Fruit fly (Drosophila melanogaster) whole organism, wandering third instar larva: ENCODE results near the gene hdm.

ENCODE experiments used
- Abd-B ChIP-seq: fragments of >200 bp; optimal IDR thresholded peaks from 2 replicates; lab custom pipeline; 2017; ENCODE audit warnings: missing biosample characterization, missing genetic modification characterization
- CG32264 ChIP-seq: fragments of 200-800 bp; sonication (Bioruptor generic); optimal IDR thresholded peaks from 2 replicates; lab custom pipeline; 2016; ENCODE audit warnings: missing biosample characterization, missing genetic modification characterization
- CG9705 ChIP-seq: fragments of 200-800 bp; sonication (Bioruptor generic); optimal IDR thresholded peaks from 2 replicates; lab custom pipeline; 2018; ENCODE audit warnings: missing biosample characterization, mild to moderate bottlenecking, missing genetic modification characterization
- CrebA ChIP-seq: fragments of 200-800 bp; sonication (Bioruptor generic); optimal IDR thresholded peaks from 2 replicates; lab custom pipeline; 2016; ENCODE audit warnings: missing biosample characterization, mild to moderate bottlenecking, missing genetic modification characterization, borderline replicate concordance
- Dif ChIP-seq: fragments of 200-275, 200-300 bp; sonication (Bioruptor generic); optimal IDR thresholded peaks from 2 replicates; lab custom pipeline; 2018; ENCODE audit warnings: missing biosample characterization, missing genetic modification characterization; ENCODE audit not compliant: partially characterized antibody
- GATAd ChIP-seq: sonication (Bioruptor generic); optimal IDR thresholded peaks from 2 replicates; lab custom pipeline; 2016; ENCODE audit warnings: missing biosample characterization, missing genetic modification characterization
- HLH106 ChIP-seq: fragments of 200-800 bp; optimal IDR thresholded peaks from 3 replicates; lab custom pipeline; 2019; ENCODE audit warnings: missing biosample characterization, mild to moderate bottlenecking, missing genetic modification characterization, moderate library complexity
- Hnf4 ChIP-seq: fragments of 200-800 bp; sonication (Bioruptor generic); optimal IDR thresholded peaks from 2 replicates; lab custom pipeline; 2016; ENCODE audit warnings: missing biosample characterization, mild to moderate bottlenecking, missing genetic modification characterization
- Hr78 ChIP-seq: fragments of >200 bp; optimal IDR thresholded peaks from 2 replicates; lab custom pipeline; 2017; ENCODE audit warnings: missing biosample characterization, missing genetic modification characterization
- Hr83 ChIP-seq: fragments of 200-300 bp; sonication (Bioruptor generic); optimal IDR thresholded peaks from 2 replicates; lab custom pipeline; 2016; ENCODE audit warnings: missing biosample characterization, mild to moderate bottlenecking, missing genetic modification characterization, moderate library complexity; ENCODE audit not compliant: poor library complexity, severe bottlenecking
- Jra ChIP-seq: sonication (Bioruptor generic); optimal IDR thresholded peaks from 2 replicates; lab custom pipeline; 2016; ENCODE audit warnings: missing biosample characterization, missing genetic modification characterization
- Mio ChIP-seq: sonication (Bioruptor generic); optimal IDR thresholded peaks from 2 replicates; lab custom pipeline; 2016; ENCODE audit warnings: missing biosample characterization, missing genetic modification characterization
- Myc ChIP-seq: fragments of >200 bp; optimal IDR thresholded peaks from 2 replicates; lab custom pipeline; 2017
- OdsH ChIP-seq: fragments of 200-800 bp; sonication (Bioruptor generic); optimal IDR thresholded peaks from 2 replicates; lab custom pipeline; 2016; ENCODE audit warnings: missing biosample characterization, mild to moderate bottlenecking, missing genetic modification characterization
- Rel ChIP-seq, 2 experiments: fragments of 200-800 bp; sonication (Bioruptor generic) in 1 of 2; optimal IDR thresholded peaks; 2 replicates in 1 of 2; 3 replicates in 1 of 2; lab custom pipeline; 2016 to 2019; ENCODE audit warnings: mild to moderate bottlenecking in 2 of 2, missing biosample characterization in 2 of 2, missing genetic modification characterization in 2 of 2, moderate library complexity in 1 of 2
- Sp1 ChIP-seq: fragments of 200-800 bp; sonication (Bioruptor generic); optimal IDR thresholded peaks from 3 replicates; lab custom pipeline; 2019; ENCODE audit warnings: missing biosample characterization, mild to moderate bottlenecking, missing genetic modification characterization, moderate library complexity
- Vsx2 ChIP-seq: fragments of 200-300, 225-300 bp; sonication (Bioruptor generic); optimal IDR thresholded peaks from 2 replicates; lab custom pipeline; 2018; ENCODE audit warnings: missing biosample characterization, missing genetic modification characterization; ENCODE audit not compliant: partially characterized antibody
- br ChIP-seq: fragments of 200-800 bp; sonication (Bioruptor generic); optimal IDR thresholded peaks from 2 replicates; lab custom pipeline; 2016; ENCODE audit warnings: missing biosample characterization, missing genetic modification characterization
- brk ChIP-seq: fragments of 200-800 bp; sonication (Bioruptor generic); optimal IDR thresholded peaks from 2 replicates; lab custom pipeline; 2016; ENCODE audit warnings: missing biosample characterization, mild to moderate bottlenecking, missing genetic modification characterization
- dmrt93B ChIP-seq: fragments of 200-800 bp; sonication (Bioruptor generic); optimal IDR thresholded peaks from 2 replicates; lab custom pipeline; 2018; ENCODE audit warnings: missing biosample characterization, mild to moderate bottlenecking, missing genetic modification characterization
- dsf ChIP-seq: sonication (Bioruptor generic); optimal IDR thresholded peaks from 2 replicates; lab custom pipeline; 2016; ENCODE audit warnings: missing biosample characterization, missing genetic modification characterization, borderline replicate concordance
- ey ChIP-seq: fragments of 200-800 bp; sonication (Bioruptor generic); optimal IDR thresholded peaks from 2 replicates; lab custom pipeline; 2016; ENCODE audit warnings: missing biosample characterization, missing genetic modification characterization
- foxo ChIP-seq, 2 experiments: fragments of 200-800 bp; sonication (Bioruptor generic); optimal IDR thresholded peaks; 2 replicates in 1 of 2; 3 replicates in 1 of 2; lab custom pipeline; 2016 to 2017; ENCODE audit warnings: missing biosample characterization in 2 of 2, missing genetic modification characterization in 2 of 2
- fru ChIP-seq: fragments of 200-800 bp; sonication (Bioruptor generic); optimal IDR thresholded peaks from 3 replicates; lab custom pipeline; 2016; ENCODE audit warnings: missing biosample characterization, mild to moderate bottlenecking, missing genetic modification characterization
- h ChIP-seq: fragments of 200-800 bp; sonication (Bioruptor generic); optimal IDR thresholded peaks from 3 replicates; lab custom pipeline; 2016; ENCODE audit warnings: missing biosample characterization, mild to moderate bottlenecking, missing genetic modification characterization
- jim ChIP-seq: fragments of 175-275, 200-325 bp; sonication (Bioruptor generic); optimal IDR thresholded peaks from 2 replicates; lab custom pipeline; 2016; ENCODE audit warnings: missing biosample characterization, mild to moderate bottlenecking, missing genetic modification characterization
- lola ChIP-seq: fragments of >200 bp; optimal IDR thresholded peaks from 2 replicates; lab custom pipeline; 2017; ENCODE audit warnings: missing biosample characterization, missing genetic modification characterization
- pan ChIP-seq: fragments of >200 bp; optimal IDR thresholded peaks from 2 replicates; lab custom pipeline; 2017
- psq ChIP-seq: fragments of 200-800 bp; sonication (Bioruptor generic); optimal IDR thresholded peaks from 3 replicates; lab custom pipeline; 2017; ENCODE audit warnings: missing biosample characterization, mild to moderate bottlenecking, missing genetic modification characterization, moderate library complexity
- rgr ChIP-seq: fragments of 200-800 bp; sonication (Bioruptor generic); optimal IDR thresholded peaks from 3 replicates; lab custom pipeline; 2016; ENCODE audit warnings: missing biosample characterization, mild to moderate bottlenecking, missing genetic modification characterization
- sage ChIP-seq: fragments of 200-800 bp; sonication (Bioruptor generic); optimal IDR thresholded peaks from 2 replicates; lab custom pipeline; 2016; ENCODE audit warnings: missing biosample characterization, mild to moderate bottlenecking, missing genetic modification characterization
- sv ChIP-seq: fragments of 200-800 bp; sonication (Bioruptor generic); optimal IDR thresholded peaks from 3 replicates; lab custom pipeline; 2016; ENCODE audit warnings: missing biosample characterization, missing genetic modification characterization
- woc ChIP-seq: sonication (Bioruptor generic); optimal IDR thresholded peaks from 2 replicates; lab custom pipeline; 2016; ENCODE audit warnings: missing biosample characterization, mild to moderate bottlenecking, missing genetic modification characterization

The hdm gene

dm6 chrX:7901153-7902038 is 18.5 kb downstream of the hdm start, which contains the start of the genes RpS6 and bys (continued):
- TF ChIP-seq Sp1, result peak; percentile 64

- TF ChIP-seq Dif (GFP tag; lab: Kevin White, UChicago) (no peak), Rel (GFP tag; optimal IDR thresholded peaks at IDR 0.05; lab: Kevin White, UChicago) (no peak), Rel (tag; optimal IDR thresholded peaks at IDR 0.05; lab: Kevin White, UChicago) (peak; percentile 88)
- TF ChIP-seq, all 38 proteins: peak for 1
These were observed 19.3 kb downstream of the hdm start for dm6 chrX:7900659-7901058.

- no peak for TF ChIP-seq Hr78
- peak; percentile 32 for TF ChIP-seq dsf
- TF ChIP-seq Rel (GFP tag; optimal IDR thresholded peaks at IDR 0.05; lab: Kevin White, UChicago), result no peak
- TF ChIP-seq Rel (tag; optimal IDR thresholded peaks at IDR 0.05; lab: Kevin White, UChicago), result peak; percentile 21
- peak; percentile 9 for TF ChIP-seq dmrt93B (GFP tag; lab: Kevin White, UChicago)
- no peak for TF ChIP-seq Mio (GFP tag; lab: Kevin White, UChicago)
- peak; percentile 50 for TF ChIP-seq OdsH (GFP tag; lab: Kevin White, UChicago)
- peak; percentile 70 for TF ChIP-seq rgr
- peak; percentile 44 for TF ChIP-seq sv
- TF ChIP-seq brk (GFP tag; lab: Kevin White, UChicago), result no peak
- peak; percentile 31 for TF ChIP-seq Hr83
- TF ChIP-seq Sp1, result peak; percentile 59
- peak; percentile 55 for TF ChIP-seq psq (GFP tag; lab: Kevin White, UChicago)
- no peak for TF ChIP-seq Dif (GFP tag; lab: Kevin White, UChicago)
- TF ChIP-seq Hnf4 (GFP tag; lab: Kevin White, UChicago), result peak; percentile 79
- peak; percentile 59 for TF ChIP-seq fru (GFP tag; lab: Kevin White, UChicago)
- TF ChIP-seq br (GFP tag; lab: Kevin White, UChicago), result peak; percentile 40
- peak; percentile 69 for TF ChIP-seq h
- TF ChIP-seq pan, result no peak
- no peak for TF ChIP-seq jim
- peak in 1 of 2 experiments; percentile 79 for TF ChIP-seq foxo (GFP tag; optimal IDR thresholded peaks at IDR 0.05; lab: Kevin White, UChicago)
- TF ChIP-seq GATAd, result peak; percentile 37
- peak; percentile 61 for TF ChIP-seq woc (GFP tag; lab: Kevin White, UChicago)
- TF ChIP-seq Myc, result peak; percentile 68
- peak; percentile 54 for TF ChIP-seq sage
- peak; percentile 33 for TF ChIP-seq Jra
- peak; percentile 50 for TF ChIP-seq CG9705 (GFP tag; lab: Kevin White, UChicago)
- TF ChIP-seq lola (GFP tag; lab: Kevin White, UChicago), result no peak
- peak; percentile 78 for TF ChIP-seq HLH106 (tag; lab: Kevin White, UChicago)
- TF ChIP-seq ey, result peak; percentile 30
These were observed 26.4 kb downstream of the hdm start, which contains the start of the genes CG45089, ND-MNLL and p115 for dm6 chrX:7893411-7894122. CG45089 (minus strand) TSS chrX:7893798. ND-MNLL (minus strand) TSS chrX:7893798. p115 (plus strand) TSS chrX:7894031.

- TF ChIP-seq OdsH (GFP tag; lab: Kevin White, UChicago), result peak; percentile 52
- TF ChIP-seq Abd-B (GFP tag; lab: Kevin White, UChicago), result no peak
- peak; percentile 12 for TF ChIP-seq psq (GFP tag; lab: Kevin White, UChicago)
- peak; percentile 17 for TF ChIP-seq dmrt93B (GFP tag; lab: Kevin White, UChicago)
- no peak for TF ChIP-seq Hr78
- TF ChIP-seq jim, result no peak
- TF ChIP-seq h, result peak; percentile 59
- no peak for TF ChIP-seq sv
- no peak for TF ChIP-seq sage
- no peak for TF ChIP-seq Dif (GFP tag; lab: Kevin White, UChicago)
- peak; percentile 63 for TF ChIP-seq ey
- TF ChIP-seq Hnf4 (GFP tag; lab: Kevin White, UChicago), result peak; percentile 38
- TF ChIP-seq rgr, result peak; percentile 62
- peak; percentile 39 for TF ChIP-seq br (GFP tag; lab: Kevin White, UChicago)
- no peak for TF ChIP-seq Vsx2 (GFP tag; lab: Kevin White, UChicago)
- peak; percentile 58 for TF ChIP-seq HLH106 (tag; lab: Kevin White, UChicago)
- TF ChIP-seq Jra, result no peak
- TF ChIP-seq CrebA (GFP tag; lab: Kevin White, UChicago), result no peak
- no peak for TF ChIP-seq CG32264 (GFP tag; lab: Kevin White, UChicago)
- TF ChIP-seq Sp1, result peak; percentile 62
- peak in 1 of 2 experiments; percentile 71 for TF ChIP-seq foxo (GFP tag; optimal IDR thresholded peaks at IDR 0.05; lab: Kevin White, UChicago)
- peak; percentile 68 for TF ChIP-seq fru (GFP tag; lab: Kevin White, UChicago)
- TF ChIP-seq dsf, result no peak
- TF ChIP-seq lola (GFP tag; lab: Kevin White, UChicago), result no peak
- TF ChIP-seq Mio (GFP tag; lab: Kevin White, UChicago), result no peak
These were observed 27.4 kb downstream of the hdm start for dm6 chrX:7892539-7892899.
